Fruit fly (Drosophila melanogaster) whole organism, embryonic: ENCODE measurements around the gene Gbs-76A.

ENCODE experiments used
- Atf-2 ChIP-seq: fragments of 200-800 bp; sonication (Bioruptor generic); optimal IDR thresholded peaks from 2 replicates; lab custom pipeline; 2016; ENCODE audit warnings: missing biosample characterization, missing genetic modification characterization
- CG10267 ChIP-seq: fragments of 200-800 bp; sonication (Bioruptor generic); optimal IDR thresholded peaks from 2 replicates; lab custom pipeline; 2018; ENCODE audit warnings: missing biosample characterization, mild to moderate bottlenecking, missing genetic modification characterization, moderate library complexity
- CG12219 ChIP-seq: fragments of 200-800 bp; sonication (Bioruptor generic); optimal IDR thresholded peaks from 3 replicates; lab custom pipeline; 2018; ENCODE audit warnings: missing biosample characterization, mild to moderate bottlenecking, missing genetic modification characterization
- CG12391 ChIP-seq: fragments of 200-800 bp; sonication (Bioruptor generic); optimal IDR thresholded peaks from 3 replicates; lab custom pipeline; 2018; ENCODE audit warnings: missing biosample characterization, mild to moderate bottlenecking, missing genetic modification characterization, moderate library complexity
- CG14441 ChIP-seq: fragments of 200-800 bp; sonication (Bioruptor generic); IDR thresholded peaks from 2 replicates; pipeline ENCODE4 v1.3.6; 2022; ENCODE audit warnings: missing biosample characterization, missing genetic modification characterization
- CG15514 ChIP-seq: fragments of 200-800 bp; sonication (Bioruptor generic); optimal IDR thresholded peaks from 3 replicates; lab custom pipeline; 2017; ENCODE audit warnings: missing biosample characterization, missing genetic modification characterization, mild to moderate bottlenecking, moderate library complexity, missing genetic modification reagents
- CG17186 ChIP-seq: fragments of 200-800 bp; sonication (Bioruptor generic); optimal IDR thresholded peaks from 3 replicates; lab custom pipeline; 2017; ENCODE audit warnings: missing biosample characterization, missing genetic modification reagents, missing genetic modification characterization
- CG18262 ChIP-seq: fragments of 200-800 bp; optimal IDR thresholded peaks from 3 replicates; lab custom pipeline; 2019; ENCODE audit warnings: missing biosample characterization, mild to moderate bottlenecking, missing genetic modification characterization, moderate library complexity
- CG1832 ChIP-seq: fragments of 200-800 bp; sonication (Bioruptor generic); optimal IDR thresholded peaks from 2 replicates; lab custom pipeline; 2017; ENCODE audit warnings: missing biosample characterization, mild to moderate bottlenecking, missing genetic modification characterization, inconsistent platforms
- CG18764 ChIP-seq: fragments of 200-800 bp; sonication (Bioruptor generic); optimal IDR thresholded peaks from 3 replicates; lab custom pipeline; 2016; ENCODE audit warnings: missing biosample characterization, missing genetic modification characterization
- CG2202 ChIP-seq: fragments of 200-800 bp; sonication (Bioruptor generic); optimal IDR thresholded peaks from 2 replicates; lab custom pipeline; 2018; ENCODE audit warnings: missing biosample characterization, mild to moderate bottlenecking, missing genetic modification characterization
- CG2875 ChIP-seq: fragments of 200-800 bp; sonication (Bioruptor generic); optimal IDR thresholded peaks from 2 replicates; lab custom pipeline; 2017; ENCODE audit warnings: missing biosample characterization, mild to moderate bottlenecking, missing genetic modification characterization, missing genetic modification reagents
- CG30431 ChIP-seq: fragments of 200-800 bp; sonication (Bioruptor generic); optimal IDR thresholded peaks from 2 replicates; lab custom pipeline; 2017; ENCODE audit warnings: missing biosample characterization, missing genetic modification characterization
- CG31224 ChIP-seq: fragments of 200-800 bp; sonication (Bioruptor generic); IDR thresholded peaks from 2 replicates; pipeline ENCODE4 v1.3.6; 2022; ENCODE audit warnings: missing biosample characterization, missing genetic modification characterization
- CG34224 ChIP-seq: fragments of 200-800 bp; sonication (Bioruptor generic); IDR thresholded peaks from 3 replicates; pipeline ENCODE4 v1.3.6; 2022; ENCODE audit warnings: missing biosample characterization, missing genetic modification characterization; ENCODE audit not compliant: partially characterized antibody
- CG3847 ChIP-seq: fragments of 200-800 bp; sonication (Bioruptor generic); IDR thresholded peaks from 2 replicates; pipeline ENCODE4 v1.3.6; 2022; ENCODE audit warnings: missing biosample characterization, missing genetic modification characterization
- CG42726 ChIP-seq: fragments of 200-800 bp; sonication (Bioruptor generic); IDR thresholded peaks from 2 replicates; pipeline ENCODE4 v1.3.6; 2022; ENCODE audit warnings: missing biosample characterization, missing genetic modification characterization; ENCODE audit not compliant: partially characterized antibody
- CG43689 ChIP-seq: fragments of 200-800 bp; sonication (Bioruptor generic); IDR thresholded peaks from 2 replicates; pipeline ENCODE4 v1.3.6; 2022; ENCODE audit warnings: missing biosample characterization, missing genetic modification characterization
- CG4424 ChIP-seq: fragments of 200-800 bp; sonication (Bioruptor generic); optimal IDR thresholded peaks from 3 replicates; lab custom pipeline; 2016; ENCODE audit warnings: missing biosample characterization, missing genetic modification characterization
- CG8478 ChIP-seq: fragments of >200 bp; optimal IDR thresholded peaks from 2 replicates; lab custom pipeline; 2018
- CG9437 ChIP-seq: fragments of 200-800 bp; sonication (Bioruptor generic); optimal IDR thresholded peaks from 2 replicates; lab custom pipeline; 2018; ENCODE audit warnings: missing biosample characterization, mild to moderate bottlenecking, missing genetic modification characterization
- Doc2 ChIP-seq: fragments of 200-800 bp; sonication (Bioruptor generic); IDR thresholded peaks from 2 replicates; pipeline ENCODE4 v1.3.6; 2022; ENCODE audit warnings: missing biosample characterization, missing genetic modification characterization
- Dp ChIP-seq: fragments of 200-800 bp; sonication (Bioruptor generic); optimal IDR thresholded peaks from 2 replicates; lab custom pipeline; 2018; ENCODE audit warnings: missing biosample characterization, mild to moderate bottlenecking, missing genetic modification characterization, moderate library complexity
- Elba2 ChIP-seq: fragments of 200-800 bp; sonication (Bioruptor generic); optimal IDR thresholded peaks from 3 replicates; lab custom pipeline; 2016; ENCODE audit warnings: missing biosample characterization, missing genetic modification characterization
- H15 ChIP-seq: fragments of 200-800 bp; sonication (Bioruptor generic); IDR thresholded peaks from 3 replicates; pipeline ENCODE4 v1.3.6; 2022; ENCODE audit warnings: missing biosample characterization, missing genetic modification characterization
- Hmx ChIP-seq: fragments of 200-800 bp; sonication (Bioruptor generic); optimal IDR thresholded peaks from 2 replicates; lab custom pipeline; 2016; ENCODE audit warnings: missing biosample characterization, missing genetic modification characterization
- Max ChIP-seq: fragments of 200-800 bp; sonication (Bioruptor generic); optimal IDR thresholded peaks from 2 replicates; lab custom pipeline; 2016; ENCODE audit warnings: missing biosample characterization, mild to moderate bottlenecking, missing genetic modification characterization
- Sox100B ChIP-seq: fragments of 200-800 bp; sonication (Bioruptor generic); optimal IDR thresholded peaks from 3 replicates; lab custom pipeline; 2018; ENCODE audit warnings: missing biosample characterization, mild to moderate bottlenecking, missing genetic modification characterization
- Usf ChIP-seq: fragments of 200-800 bp; sonication (Bioruptor generic); optimal IDR thresholded peaks from 2 replicates; lab custom pipeline; 2017; ENCODE audit warnings: missing genotype, missing biosample characterization, missing genetic modification characterization
- bsh ChIP-seq, 2 experiments: fragments of 200-800 bp; sonication (Bioruptor generic); optimal IDR thresholded peaks; 2 replicates each; lab custom pipeline; 2017 to 2018; ENCODE audit warnings: mild to moderate bottlenecking in 2 of 2, missing biosample characterization in 2 of 2, missing genetic modification characterization in 2 of 2, moderate library complexity in 1 of 2
- croc ChIP-seq: fragments of 200-800 bp; sonication (Bioruptor generic); conservative IDR thresholded peaks from 3 replicates; pipeline ENCODE4 v1.3.6; 2022; ENCODE audit warnings: missing biosample characterization, missing genetic modification characterization
- dimm ChIP-seq: fragments of 200-800 bp; sonication (Bioruptor generic); IDR thresholded peaks from 2 replicates; pipeline ENCODE4 v1.3.6; 2022; ENCODE audit warnings: missing biosample characterization, missing genetic modification characterization
- fru ChIP-seq: fragments of >200 bp; optimal IDR thresholded peaks from 2 replicates; lab custom pipeline; 2017
- grn ChIP-seq: fragments of 200-800 bp; sonication (Bioruptor generic); optimal IDR thresholded peaks from 3 replicates; lab custom pipeline; 2017; ENCODE audit warnings: missing biosample characterization, missing genetic modification characterization
- hkb ChIP-seq, 2 experiments: fragments of 200-800 bp in 1 of 2; fragments of >200 bp in 1 of 2; sonication (Bioruptor generic) in 1 of 2; IDR thresholded peaks in 1 of 2; optimal IDR thresholded peaks in 1 of 2; 2 replicates each; pipeline versions ENCODE4 v1.3.6 to Lab custom; 2017 to 2022; ENCODE audit warnings: missing biosample characterization in 1 of 2, missing genetic modification characterization in 1 of 2
- kni ChIP-seq: fragments of 200-800 bp; sonication (Bioruptor generic); optimal IDR thresholded peaks from 3 replicates; lab custom pipeline; 2017; ENCODE audit warnings: mild to moderate bottlenecking, missing biosample characterization, missing genetic modification reagents, missing genetic modification characterization
- mam ChIP-seq: fragments of 200-800 bp; sonication (Bioruptor generic); optimal IDR thresholded peaks from 3 replicates; lab custom pipeline; 2016; ENCODE audit warnings: missing biosample characterization, missing genetic modification characterization
- nerfin-1 ChIP-seq: fragments of 200-800 bp; sonication (Bioruptor generic); optimal IDR thresholded peaks from 3 replicates; lab custom pipeline; 2019; ENCODE audit warnings: missing biosample characterization, mild to moderate bottlenecking, missing genetic modification characterization, moderate library complexity
- oc ChIP-seq: fragments of 200-800 bp; sonication (Bioruptor generic); optimal IDR thresholded peaks from 2 replicates; lab custom pipeline; 2018; ENCODE audit warnings: missing biosample characterization, mild to moderate bottlenecking, missing genetic modification characterization, moderate library complexity
- otp ChIP-seq: fragments of 200-800 bp; sonication (Bioruptor generic); IDR thresholded peaks from 3 replicates; pipeline ENCODE4, ENCODE4 v1.3.6; 2022; ENCODE audit warnings: missing biosample characterization, missing genetic modification characterization
- pan ChIP-seq, 4 experiments: fragments of >200 bp in 3 of 4; fragments of 200-800 bp in 1 of 4; sonication (Bioruptor generic) in 1 of 4; optimal IDR thresholded peaks in 3 of 4; IDR thresholded peaks in 1 of 4; 2 replicates each; pipeline versions ENCODE4 v1.3.6 to Lab custom; 2017 to 2022; ENCODE audit warnings: missing biosample characterization in 2 of 4, missing genetic modification characterization in 2 of 4, mixed read lengths in 1 of 4
- psq ChIP-seq: fragments of 200-800 bp; sonication (Bioruptor generic); optimal IDR thresholded peaks from 2 replicates; lab custom pipeline; 2017; ENCODE audit warnings: missing biosample characterization, missing genetic modification characterization
- repo ChIP-seq: fragments of 200-800 bp; sonication (Bioruptor generic); optimal IDR thresholded peaks from 2 replicates; lab custom pipeline; 2016; ENCODE audit warnings: missing biosample characterization, missing genetic modification characterization
- sim ChIP-seq: fragments of 200-800 bp; sonication (Bioruptor generic); IDR thresholded peaks from 2 replicates; pipeline ENCODE4 v1.3.6; 2022; ENCODE audit warnings: missing biosample characterization, missing genetic modification characterization
- stwl ChIP-seq: fragments of 200-800 bp; sonication (Bioruptor generic); optimal IDR thresholded peaks from 3 replicates; lab custom pipeline; 2018; ENCODE audit warnings: missing biosample characterization, mild to moderate bottlenecking, missing genetic modification characterization, moderate library complexity
- tx ChIP-seq: fragments of 200-800 bp; sonication (Bioruptor generic); optimal IDR thresholded peaks from 2 replicates; lab custom pipeline; 2016; ENCODE audit warnings: missing biosample characterization, missing genetic modification characterization
- unpg ChIP-seq: fragments of 200-800 bp; sonication (Bioruptor generic); optimal IDR thresholded peaks from 3 replicates; lab custom pipeline; 2018; ENCODE audit warnings: missing biosample characterization, mild to moderate bottlenecking, missing genetic modification characterization, moderate library complexity
- zen2 ChIP-seq: fragments of 200-800 bp; sonication (Bioruptor generic); IDR thresholded peaks from 3 replicates; pipeline ENCODE4 v1.3.6; 2022; ENCODE audit warnings: missing biosample characterization, missing genetic modification characterization; ENCODE audit not compliant: partially characterized antibody

Gbs-76A gene

dm6 chr3L:19254715-19255428, 37.7 kb downstream of the Gbs-76A start, which contains the start of the genes mRpL21 and rept (continued):
- TF ChIP-seq CG18262 (tag; lab: Kevin White, UChicago) (peak; percentile 21), kni (GFP tag; lab: Kevin White, UChicago) (no peak), sim (GFP tag; lab: Robert Waterston, UW) (no peak), CG3847 (GFP tag; lab: Robert Waterston, UW) (peak; percentile 73), CG4424 (peak; percentile 60), Atf-2 (GFP tag; lab: Kevin White, UChicago) (peak; percentile 28), CG9437 (peak; percentile 46), Dp (peak; percentile 42), psq (GFP tag; lab: Kevin White, UChicago) (no peak), Doc2 (GFP tag; lab: Robert Waterston, UW) (no peak), croc (GFP tag; lab: Robert Waterston, UW) (no peak), mam (GFP tag; lab: Kevin White, UChicago) (peak; percentile 66), repo (GFP tag; lab: Kevin White, UChicago) (peak; percentile 31), otp (GFP tag; lab: Robert Waterston, UW) (no peak), CG8478 (lab: Kevin White, UChicago) (peak; percentile 26), stwl (tag; lab: Kevin White, UChicago) (peak; percentile 34), pan (optimal IDR thresholded peaks at IDR 0.05; lab: Kevin White, UChicago) (no peak), pan (GFP tag; optimal IDR thresholded peaks at IDR 0.05 in 1 of 2, IDR thresholded peaks at IDR 0.05 in 1 of 2) (peak in 1 of 2 experiments; percentile 42), nerfin-1 (tag; lab: Kevin White, UChicago) (peak; percentile 36), unpg (GFP tag; lab: Kevin White, UChicago) (peak; percentile 52), Sox100B (GFP tag; lab: Kevin White, UChicago) (peak; percentile 43), bsh (GFP tag; optimal IDR thresholded peaks at IDR 0.05; lab: Kevin White, UChicago) (peak in 1 of 2 experiments; percentile 40), CG14441 (GFP tag; lab: Robert Waterston, UW) (peak; percentile 24; the same call in 1 of the 2 replicates), CG34224 (no peak), CG12391 (tag; lab: Kevin White, UChicago) (peak; percentile 57), CG31224 (GFP tag; lab: Robert Waterston, UW) (peak; percentile 34; the same call in 1 of the 2 replicates), dimm (no peak), oc (no peak), Hmx (GFP tag; lab: Kevin White, UChicago) (no peak), Max (GFP tag; lab: Kevin White, UChicago) (peak; percentile 98), fru (lab: Kevin White, UChicago) (no peak), Elba2 (GFP tag; lab: Kevin White, UChicago) (no peak), H15 (no peak), Usf (GFP tag; lab: Kevin White, UChicago) (no peak), hkb (optimal IDR thresholded peaks at IDR 0.05; lab: Kevin White, UChicago) (no peak), hkb (GFP tag; IDR thresholded peaks at IDR 0.05; lab: Robert Waterston, UW) (0 out of 2 replicates have a peak, but pooled peaks have one; percentile 17), CG30431 (GFP tag; lab: Kevin White, UChicago) (no peak), CG12219 (GFP tag; lab: Kevin White, UChicago) (peak; percentile 14), tx (peak; percentile 50), grn (GFP tag; lab: Kevin White, UChicago) (no peak), CG15514 (peak; percentile 50), CG43689 (no peak), CG2875 (no peak), CG18764 (GFP tag; lab: Kevin White, UChicago) (peak; percentile 36), CG10267 (tag; lab: Kevin White, UChicago) (peak; percentile 95), zen2 (GFP tag; lab: Robert Waterston, UW) (no peak), CG17186 (GFP tag; lab: Kevin White, UChicago) (peak; percentile 97), CG2202 (tag; lab: Kevin White, UChicago) (no peak), CG42726 (GFP tag; lab: Robert Waterston, UW) (no peak), CG1832 (no peak)
